Worm (Caenorhabditis elegans) whole organism, early embryonic: ENCODE data around the gene C05B5.8.

Source experiments
- B0310.2 ChIP-seq: sonication (generic microtip); optimal IDR thresholded peaks from 2 replicates; lab custom pipeline; 2016; ENCODE audit warnings: mild to moderate bottlenecking, missing genetic modification characterization, missing compliant biosample characterization
- F13C5.2 ChIP-seq: sonication (generic microtip); optimal IDR thresholded peaks from 2 replicates; lab custom pipeline; 2017; ENCODE audit warnings: mild to moderate bottlenecking, missing genetic modification characterization, inconsistent platforms, missing compliant biosample characterization
- aly-1 ChIP-seq: sonication (generic microtip); optimal IDR thresholded peaks from 2 replicates; lab custom pipeline; 2016; ENCODE audit warnings: missing genetic modification characterization, missing compliant biosample characterization
- ama-1 ChIP-seq: fragments of 150-350 bp; optimal IDR thresholded peaks from 2 replicates; lab custom pipeline; 2014
- ceh-13 ChIP-seq: fragments of 200-800 bp; sonication (Bioruptor generic); optimal IDR thresholded peaks from 2 replicates; lab custom pipeline; 2018; ENCODE audit warnings: mild to moderate bottlenecking, missing genetic modification characterization, missing compliant biosample characterization
- ceh-36 ChIP-seq: sonication (generic microtip); optimal IDR thresholded peaks from 2 replicates; lab custom pipeline; 2016; ENCODE audit warnings: missing genetic modification characterization, inconsistent platforms, missing compliant biosample characterization
- ets-7 ChIP-seq: sonication (generic microtip); optimal IDR thresholded peaks from 2 replicates; lab custom pipeline; 2016; ENCODE audit warnings: missing genotype, missing genetic modification characterization, missing compliant biosample characterization
- flt-1 ChIP-seq: fragments of 200-800 bp; sonication (Bioruptor generic); IDR thresholded peaks from 2 replicates; pipeline ENCODE4 v1.3.6; 2022; ENCODE audit warnings: missing genetic modification characterization, missing compliant biosample characterization
- hmbx-1 ChIP-seq: sonication (generic microtip); optimal IDR thresholded peaks from 2 replicates; lab custom pipeline; 2016; ENCODE audit warnings: mild to moderate bottlenecking, missing genetic modification characterization, missing compliant biosample characterization
- hnd-1 ChIP-seq: sonication (generic microtip); optimal IDR thresholded peaks from 2 replicates; lab custom pipeline; 2016; ENCODE audit warnings: missing genetic modification characterization, missing compliant biosample characterization
- pes-1 ChIP-seq: fragments of 200-800 bp; sonication (Bioruptor generic); IDR thresholded peaks from 2 replicates; pipeline ENCODE4 v1.3.6; 2022; ENCODE audit warnings: missing genetic modification reagents, missing genetic modification characterization, missing compliant biosample characterization
- scrt-1 ChIP-seq: fragments of 200-800 bp; sonication (Bioruptor generic); IDR thresholded peaks from 2 replicates; pipeline ENCODE4 v1.3.6; 2022; ENCODE audit warnings: missing genetic modification characterization, missing compliant biosample characterization
- sea-1 ChIP-seq: fragments of 200-800 bp; sonication (Bioruptor generic); conservative IDR thresholded peaks from 2 replicates; pipeline ENCODE4 v1.3.6; 2022; ENCODE audit warnings: missing genetic modification characterization, missing compliant biosample characterization
- tbx-11 ChIP-seq: fragments of 200-800 bp; sonication (Bioruptor generic); IDR thresholded peaks from 2 replicates; pipeline ENCODE4 v1.3.6; 2022; ENCODE audit warnings: missing genetic modification characterization, missing compliant biosample characterization
- tbx-37 ChIP-seq: fragments of 200-800 bp; sonication (Bioruptor generic); conservative IDR thresholded peaks from 2 replicates; pipeline ENCODE4 v1.3.6; 2022; ENCODE audit warnings: missing genetic modification reagents, missing genetic modification characterization, missing compliant biosample characterization
- tra-4 ChIP-seq: sonication (generic microtip); optimal IDR thresholded peaks from 2 replicates; lab custom pipeline; 2017; ENCODE audit warnings: missing genetic modification characterization, missing compliant biosample characterization

C05B5.8 gene

DNA sequence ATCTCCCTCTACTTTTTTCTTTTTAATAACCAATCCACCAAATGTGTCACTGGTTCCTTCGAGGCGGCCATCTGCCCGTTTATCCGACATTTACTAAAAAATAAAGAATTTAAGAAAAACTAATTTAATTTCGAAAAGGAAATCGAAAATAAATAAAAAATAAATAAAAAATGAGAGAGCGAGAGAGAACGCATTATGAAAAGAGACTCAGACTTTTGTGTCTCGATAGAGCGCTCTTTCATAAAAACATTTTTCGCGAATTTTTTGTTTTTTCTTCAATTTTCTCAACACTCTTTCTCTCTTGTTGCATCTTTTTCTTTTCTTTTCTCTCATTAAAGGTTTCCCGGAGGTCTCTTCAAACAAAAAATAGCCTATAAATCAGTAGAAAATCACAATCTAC, 50.5 kb downstream of the C05B5.8 start, which contains the start of gene mog-1:
Gene mog-1 (minus strand): TSS at position 93 of the 400 bp plus-strand sequence.
- no peak for TF ChIP-seq sea-1
- no peak for TF ChIP-seq pes-1 (GFP tag; lab: Robert Waterston, UW)
- no peak for TF ChIP-seq tbx-37
- TF ChIP-seq B0310.2 (tag; lab: Kevin White, UChicago) = no peak
- no peak for TF ChIP-seq F13C5.2
- no peak for TF ChIP-seq hnd-1
- TF ChIP-seq aly-1 (tag; lab: Kevin White, UChicago) = no peak
- no peak for TF ChIP-seq ceh-13 (GFP tag; lab: Kevin White, UChicago)
- no peak for TF ChIP-seq hmbx-1 (tag; lab: Kevin White, UChicago)
- TF ChIP-seq scrt-1 (GFP tag; lab: Robert Waterston, UW) = no peak
- no peak for TF ChIP-seq tbx-11 (GFP tag; lab: Robert Waterston, UW)
- TF ChIP-seq ceh-36 = no peak
- no peak for TF ChIP-seq ama-1 (lab: Kevin White, UChicago)
- no peak for TF ChIP-seq ets-7 (tag; lab: Kevin White, UChicago)
- TF ChIP-seq tra-4 (tag; lab: Kevin White, UChicago) = no peak
- TF ChIP-seq flt-1 (GFP tag; lab: Robert Waterston, UW) = no peak
